Fruit fly (Drosophila melanogaster) whole organism, wandering third instar larva: Measurements from ENCODE around the gene Mic26-27.

Experiments used
- CG32264 ChIP-seq: fragments of 200-800 bp; sonication (Bioruptor generic); optimal IDR thresholded peaks from 2 replicates; lab custom pipeline; 2016; ENCODE audit warnings: missing biosample characterization, missing genetic modification characterization
- h ChIP-seq: fragments of 200-800 bp; sonication (Bioruptor generic); optimal IDR thresholded peaks from 3 replicates; lab custom pipeline; 2016; ENCODE audit warnings: missing biosample characterization, mild to moderate bottlenecking, missing genetic modification characterization
- jim ChIP-seq: fragments of 175-275, 200-325 bp; sonication (Bioruptor generic); optimal IDR thresholded peaks from 2 replicates; lab custom pipeline; 2016; ENCODE audit warnings: missing biosample characterization, mild to moderate bottlenecking, missing genetic modification characterization
- psq ChIP-seq: fragments of 200-800 bp; sonication (Bioruptor generic); optimal IDR thresholded peaks from 3 replicates; lab custom pipeline; 2017; ENCODE audit warnings: missing biosample characterization, mild to moderate bottlenecking, missing genetic modification characterization, moderate library complexity
- tai ChIP-seq: sonication (Bioruptor generic); optimal IDR thresholded peaks from 2 replicates; lab custom pipeline; 2016; ENCODE audit warnings: missing biosample characterization, missing genetic modification characterization

dm6 chr3R:16128471-16128870 is 18.2 kb downstream of the Mic26-27 start:
- TF ChIP-seq jim (GFP tag; lab: Kevin White, UChicago): no peak
- no peak for TF ChIP-seq CG32264
- no peak for TF ChIP-seq tai
- TF ChIP-seq h (GFP tag; lab: Kevin White, UChicago): no peak
- TF ChIP-seq psq (GFP tag; lab: Kevin White, UChicago): no peak
